Fruit fly (Drosophila melanogaster) whole organism, embryonic: ENCODE results near the gene Indy.

Source experiments
- Bdp1 ChIP-seq: fragments of 200-800 bp; sonication (Bioruptor generic); optimal IDR thresholded peaks from 3 replicates; lab custom pipeline; 2016; ENCODE audit warnings: missing biosample characterization, missing genetic modification characterization
- BtbVII ChIP-seq: fragments of 200-800 bp; sonication (Bioruptor generic); optimal IDR thresholded peaks from 3 replicates; lab custom pipeline; 2017; ENCODE audit warnings: missing biosample characterization, mild to moderate bottlenecking, missing genetic modification characterization
- CG10209 ChIP-seq: fragments of 200-800 bp; sonication (Bioruptor generic); optimal IDR thresholded peaks from 3 replicates; lab custom pipeline; 2017; ENCODE audit warnings: missing biosample characterization, mild to moderate bottlenecking, missing genetic modification characterization, missing genetic modification reagents
- CG1024 ChIP-seq: fragments of 200-800 bp; sonication (Bioruptor generic); IDR thresholded peaks from 2 replicates; pipeline ENCODE4 v1.3.6; 2022; ENCODE audit warnings: missing biosample characterization, missing genetic modification characterization
- CG10654 ChIP-seq: fragments of 200-800 bp; sonication (Bioruptor generic); optimal IDR thresholded peaks from 2 replicates; lab custom pipeline; 2016; ENCODE audit warnings: missing biosample characterization, missing genetic modification characterization
- CG12071 ChIP-seq: fragments of 200-800 bp; sonication (Bioruptor generic); optimal IDR thresholded peaks from 3 replicates; lab custom pipeline; 2018; ENCODE audit warnings: missing biosample characterization, mild to moderate bottlenecking, missing genetic modification characterization
- CG12155 ChIP-seq: fragments of 200-800 bp; sonication (Bioruptor generic); optimal IDR thresholded peaks from 3 replicates; lab custom pipeline; 2016; ENCODE audit warnings: missing biosample characterization, missing genetic modification characterization
- CG12219 ChIP-seq: fragments of 200-800 bp; sonication (Bioruptor generic); optimal IDR thresholded peaks from 3 replicates; lab custom pipeline; 2018; ENCODE audit warnings: missing biosample characterization, mild to moderate bottlenecking, missing genetic modification characterization
- CG12769 ChIP-seq: fragments of 200-800 bp; sonication (Bioruptor generic); optimal IDR thresholded peaks from 2 replicates; lab custom pipeline; 2019; ENCODE audit warnings: missing biosample characterization, mild to moderate bottlenecking, missing genetic modification characterization, moderate library complexity
- CG13287 ChIP-seq: fragments of 200-800 bp; sonication (Bioruptor generic); IDR thresholded peaks from 2 replicates; pipeline ENCODE4 v1.3.6; 2022; ENCODE audit warnings: missing biosample characterization, missing genetic modification characterization; ENCODE audit not compliant: partially characterized antibody
- CG13296 ChIP-seq: fragments of 200-800 bp; sonication (Bioruptor generic); optimal IDR thresholded peaks from 3 replicates; lab custom pipeline; 2018; ENCODE audit warnings: missing biosample characterization, mild to moderate bottlenecking, missing genetic modification characterization
- CG14441 ChIP-seq: fragments of 200-800 bp; sonication (Bioruptor generic); IDR thresholded peaks from 2 replicates; pipeline ENCODE4 v1.3.6; 2022; ENCODE audit warnings: missing biosample characterization, missing genetic modification characterization
- CG17385 ChIP-seq: fragments of 200-800 bp; sonication (Bioruptor generic); optimal IDR thresholded peaks from 3 replicates; lab custom pipeline; 2018; ENCODE audit warnings: missing biosample characterization, mild to moderate bottlenecking, missing genetic modification characterization
- CG17829 ChIP-seq: fragments of 200-800 bp; optimal IDR thresholded peaks from 2 replicates; lab custom pipeline; 2019; ENCODE audit warnings: missing biosample characterization, mild to moderate bottlenecking, missing genetic modification characterization, moderate library complexity
- CG2129 ChIP-seq: fragments of 200-800 bp; sonication (Bioruptor generic); IDR thresholded peaks from 2 replicates; pipeline ENCODE4 v1.3.6; 2022; ENCODE audit warnings: missing biosample characterization, missing genetic modification characterization; ENCODE audit not compliant: partially characterized antibody
- CG2875 ChIP-seq: fragments of 200-800 bp; sonication (Bioruptor generic); optimal IDR thresholded peaks from 2 replicates; lab custom pipeline; 2017; ENCODE audit warnings: missing biosample characterization, mild to moderate bottlenecking, missing genetic modification characterization, missing genetic modification reagents
- CG3407 ChIP-seq: fragments of 200-800 bp; sonication (Bioruptor generic); optimal IDR thresholded peaks from 2 replicates; lab custom pipeline; 2018; ENCODE audit warnings: missing biosample characterization, mild to moderate bottlenecking, missing genetic modification characterization
- CG34376 ChIP-seq: fragments of 200-800 bp; sonication (Bioruptor generic); optimal IDR thresholded peaks from 2 replicates; lab custom pipeline; 2018; ENCODE audit warnings: missing biosample characterization, mild to moderate bottlenecking, missing genetic modification characterization
- CG4404 ChIP-seq: fragments of 200-800 bp; sonication (Bioruptor generic); IDR thresholded peaks from 2 replicates; pipeline ENCODE4 v1.3.6; 2022; ENCODE audit warnings: missing biosample characterization, missing genetic modification characterization
- CG4424 ChIP-seq: fragments of 200-800 bp; sonication (Bioruptor generic); optimal IDR thresholded peaks from 3 replicates; lab custom pipeline; 2016; ENCODE audit warnings: missing biosample characterization, missing genetic modification characterization
- CG4617 ChIP-seq: fragments of 200-800 bp; sonication (Bioruptor generic); optimal IDR thresholded peaks from 3 replicates; lab custom pipeline; 2016; ENCODE audit warnings: missing biosample characterization, missing genetic modification characterization, borderline replicate concordance
- CG6854 ChIP-seq: fragments of 200-800 bp; sonication (Bioruptor generic); optimal IDR thresholded peaks from 3 replicates; lab custom pipeline; 2017; ENCODE audit warnings: missing biosample characterization, mild to moderate bottlenecking, missing genetic modification characterization
- CG8089 ChIP-seq: fragments of 200-800 bp; sonication (Bioruptor generic); optimal IDR thresholded peaks from 3 replicates; lab custom pipeline; 2016; ENCODE audit warnings: missing biosample characterization, missing genetic modification characterization
- CG8281 ChIP-seq: fragments of 200-800 bp; sonication (Bioruptor generic); optimal IDR thresholded peaks from 2 replicates; lab custom pipeline; 2018; ENCODE audit warnings: missing biosample characterization, mild to moderate bottlenecking, missing genetic modification characterization, moderate library complexity
- CG9215 ChIP-seq: fragments of 200-800 bp; sonication (Bioruptor generic); IDR thresholded peaks from 2 replicates; pipeline ENCODE4 v1.3.6; 2022; ENCODE audit warnings: missing biosample characterization, missing genetic modification characterization
- Chrac-16 ChIP-seq: fragments of 200-800 bp; sonication (Bioruptor generic); optimal IDR thresholded peaks from 3 replicates; lab custom pipeline; 2016; ENCODE audit warnings: missing biosample characterization, missing genetic modification characterization
- CkIIα-i1 ChIP-seq: fragments of 200-800 bp; sonication (Bioruptor generic); IDR thresholded peaks from 2 replicates; pipeline ENCODE4 v1.3.6; 2022; ENCODE audit warnings: missing biosample characterization, missing genetic modification characterization
- Elba2 ChIP-seq: fragments of 200-800 bp; sonication (Bioruptor generic); optimal IDR thresholded peaks from 3 replicates; lab custom pipeline; 2016; ENCODE audit warnings: missing biosample characterization, missing genetic modification characterization
- Hmx ChIP-seq: fragments of 200-800 bp; sonication (Bioruptor generic); optimal IDR thresholded peaks from 2 replicates; lab custom pipeline; 2016; ENCODE audit warnings: missing biosample characterization, missing genetic modification characterization
- Hr3 ChIP-seq: fragments of 200-800 bp; sonication (Bioruptor generic); optimal IDR thresholded peaks from 3 replicates; lab custom pipeline; 2016; ENCODE audit warnings: missing biosample characterization, missing genetic modification characterization
- Lpt ChIP-seq: fragments of >200 bp; optimal IDR thresholded peaks from 2 replicates; lab custom pipeline; 2018; ENCODE audit warnings: missing biosample characterization, missing genetic modification characterization
- MTF-1 ChIP-seq: fragments of 200-800 bp; sonication (Bioruptor generic); optimal IDR thresholded peaks from 2 replicates; lab custom pipeline; 2018; ENCODE audit warnings: missing biosample characterization, mild to moderate bottlenecking, missing genetic modification characterization, borderline replicate concordance
- Med ChIP-seq: fragments of 200-800 bp; sonication (Bioruptor generic); peaks from one replicate; lab custom pipeline; 2016; ENCODE audit warnings: missing biosample characterization, missing genetic modification characterization, mild to moderate bottlenecking, inconsistent platforms, moderate library complexity
- NC2β ChIP-seq: fragments of 200-800 bp; sonication (Bioruptor generic); optimal IDR thresholded peaks from 2 replicates; lab custom pipeline; 2016; ENCODE audit warnings: missing biosample characterization, missing genetic modification characterization
- Ptx1 ChIP-seq: fragments of 200-800 bp; sonication (Bioruptor generic); IDR thresholded peaks from 2 replicates; pipeline ENCODE4 v1.3.6; 2022; ENCODE audit warnings: missing biosample characterization, missing genetic modification characterization
- Scr ChIP-seq: fragments of 200-800 bp; sonication (Bioruptor generic); IDR thresholded peaks from 2 replicates; pipeline ENCODE4 v1.3.6; 2022; ENCODE audit warnings: missing biosample characterization, missing genetic modification characterization; ENCODE audit not compliant: partially characterized antibody
- Stat92E ChIP-seq, 3 experiments: fragments of >200 bp in 2 of 3; fragments of 200-800 bp in 1 of 3; sonication (Bioruptor generic) in 1 of 3; optimal IDR thresholded peaks; 2 replicates each; lab custom pipeline; 2017 to 2019; ENCODE audit warnings: missing biosample characterization in 3 of 3, missing genetic modification characterization in 3 of 3, mild to moderate bottlenecking in 1 of 3, moderate library complexity in 1 of 3
- abd-A ChIP-seq: fragments of 200-800 bp; sonication (Bioruptor generic); optimal IDR thresholded peaks from 3 replicates; lab custom pipeline; 2019; ENCODE audit warnings: missing biosample characterization, mild to moderate bottlenecking, missing genetic modification characterization, moderate library complexity
- amos ChIP-seq: fragments of 200-800 bp; sonication (Bioruptor generic); IDR thresholded peaks from 2 replicates; pipeline ENCODE4 v1.3.6; 2022; ENCODE audit warnings: missing biosample characterization, missing genetic modification characterization; ENCODE audit not compliant: partially characterized antibody
- caup ChIP-seq: fragments of 200-800 bp; sonication (Bioruptor generic); optimal IDR thresholded peaks from 3 replicates; lab custom pipeline; 2017; ENCODE audit warnings: missing biosample characterization, mild to moderate bottlenecking, missing genetic modification characterization, moderate library complexity; ENCODE audit not compliant: severe bottlenecking
- dmrt99B ChIP-seq: fragments of 200-800 bp; sonication (Bioruptor generic); optimal IDR thresholded peaks from 2 replicates; lab custom pipeline; 2018; ENCODE audit warnings: missing biosample characterization, mild to moderate bottlenecking, missing genetic modification characterization, moderate library complexity
- her ChIP-seq: fragments of 200-800 bp; sonication (Bioruptor generic); optimal IDR thresholded peaks from 2 replicates; lab custom pipeline; 2016; ENCODE audit warnings: missing biosample characterization, missing genetic modification characterization
- jing ChIP-seq: fragments of 200-800 bp; sonication (Bioruptor generic); optimal IDR thresholded peaks from 2 replicates; lab custom pipeline; 2018; ENCODE audit warnings: missing biosample characterization, mild to moderate bottlenecking, missing genetic modification characterization
- klu ChIP-seq: fragments of 200-800 bp; sonication (Bioruptor generic); IDR thresholded peaks from 2 replicates; pipeline ENCODE4 v1.3.6; 2022; ENCODE audit warnings: missing biosample characterization, missing genetic modification characterization
- lov ChIP-seq, 2 experiments: fragments of 200-800 bp in 1 of 2; fragments of >200 bp in 1 of 2; sonication (Bioruptor generic) in 1 of 2; IDR thresholded peaks in 1 of 2; optimal IDR thresholded peaks in 1 of 2; 2 replicates in 1 of 2; 3 replicates in 1 of 2; pipeline versions ENCODE4 v1.3.6 to Lab custom; 2017 to 2022; ENCODE audit warnings: missing biosample characterization in 1 of 2, missing genetic modification characterization in 1 of 2
- nerfin-2 ChIP-seq: fragments of 200-800 bp; sonication (Bioruptor generic); IDR thresholded peaks from 2 replicates; pipeline ENCODE4 v1.3.6; 2022; ENCODE audit warnings: missing biosample characterization, missing genetic modification characterization; ENCODE audit not compliant: partially characterized antibody
- org-1 ChIP-seq: fragments of 200-800 bp; sonication (Bioruptor generic); optimal IDR thresholded peaks from 2 replicates; lab custom pipeline; 2017; ENCODE audit warnings: missing biosample characterization, missing genetic modification characterization
- ro ChIP-seq: fragments of 200-800 bp; sonication (Bioruptor generic); IDR thresholded peaks from 2 replicates; pipeline ENCODE4 v1.3.6; 2022; ENCODE audit warnings: missing biosample characterization, missing genetic modification characterization
- tin ChIP-seq: fragments of 200-800 bp; sonication (Bioruptor generic); optimal IDR thresholded peaks from 3 replicates; lab custom pipeline; 2016; ENCODE audit warnings: missing biosample characterization, missing genetic modification characterization
- tx ChIP-seq: fragments of 200-800 bp; sonication (Bioruptor generic); optimal IDR thresholded peaks from 2 replicates; lab custom pipeline; 2016; ENCODE audit warnings: missing biosample characterization, missing genetic modification characterization

Gene Indy

dm6 chr3L:18870027-18870426, 24.0 kb upstream of the Indy start, which contains the start of gene Blos3 (continued):
- no peak for TF ChIP-seq Lpt (GFP tag; lab: Kevin White, UChicago)
- no peak for TF ChIP-seq CG1024 (GFP tag; lab: Robert Waterston, UW)
- TF ChIP-seq NC2β (GFP tag; lab: Kevin White, UChicago) = peak; percentile 68
- TF ChIP-seq CG8281 = no peak
- peak; percentile 50 for TF ChIP-seq tin (GFP tag; lab: Kevin White, UChicago)
- TF ChIP-seq CG34376 (GFP tag; lab: Kevin White, UChicago) = peak; percentile 0
- peak; percentile 27 for TF ChIP-seq CG13296 (GFP tag; lab: Kevin White, UChicago)
- TF ChIP-seq CG6854 (GFP tag; lab: Kevin White, UChicago) = no peak
- TF ChIP-seq dmrt99B = no peak
- TF ChIP-seq Hmx (GFP tag; lab: Kevin White, UChicago) = peak; percentile 41
- peak; percentile 93 for TF ChIP-seq Med
- TF ChIP-seq CG10209 (GFP tag; lab: Kevin White, UChicago) = no peak
- TF ChIP-seq klu (GFP tag; lab: Robert Waterston, UW) = no peak
- TF ChIP-seq CG14441 (GFP tag; lab: Robert Waterston, UW) = no peak
- peak; percentile 46 for TF ChIP-seq CG4617 (GFP tag; lab: Kevin White, UChicago)
- TF ChIP-seq CG12155 (GFP tag; lab: Kevin White, UChicago) = peak; percentile 24
- peak; percentile 30 for TF ChIP-seq CG8089
- TF ChIP-seq CG4404 = no peak
- no peak for TF ChIP-seq BtbVII (GFP tag; lab: Kevin White, UChicago)
- peak; percentile 45 for TF ChIP-seq CG17829 (tag; lab: Kevin White, UChicago)
- no peak for TF ChIP-seq nerfin-2 (GFP tag; lab: Robert Waterston, UW)
- TF ChIP-seq Elba2 (GFP tag; lab: Kevin White, UChicago) = no peak
- TF ChIP-seq Chrac-16 (GFP tag; lab: Kevin White, UChicago) = peak; percentile 49
- TF ChIP-seq CG4424 = peak; percentile 29
- no peak for TF ChIP-seq CG12769 (tag; lab: Kevin White, UChicago)
- peak; percentile 20 for TF ChIP-seq CG10654 (GFP tag; lab: Kevin White, UChicago)
- peak; percentile 11 for TF ChIP-seq MTF-1 (GFP tag; lab: Kevin White, UChicago)
- TF ChIP-seq CG2875 (GFP tag; lab: Kevin White, UChicago) = no peak
- TF ChIP-seq ro = no peak
- peak; percentile 18; the same call in 1 of the 2 replicates for TF ChIP-seq Ptx1 (GFP tag; lab: Robert Waterston, UW)
- no peak for TF ChIP-seq abd-A (tag; lab: Kevin White, UChicago)
- TF ChIP-seq CG3407 = no peak
- TF ChIP-seq Bdp1 (GFP tag; lab: Kevin White, UChicago) = no peak
- TF ChIP-seq CG2129 (GFP tag; lab: Robert Waterston, UW) = no peak
- TF ChIP-seq her (GFP tag; lab: Kevin White, UChicago) = peak; percentile 39
- TF ChIP-seq CkIIα-i1 = no peak
- TF ChIP-seq Stat92E (GFP tag; optimal IDR thresholded peaks at IDR 0.05; lab: Kevin White, UChicago) = no peak
- TF ChIP-seq lov (optimal IDR thresholded peaks at IDR 0.05; lab: Kevin White, UChicago) = no peak
- TF ChIP-seq lov (GFP tag; IDR thresholded peaks at IDR 0.05; lab: Robert Waterston, UW) = no peak
- no peak for TF ChIP-seq Hr3 (GFP tag; lab: Kevin White, UChicago)
- TF ChIP-seq tx = peak; percentile 16
- TF ChIP-seq CG13287 (GFP tag; lab: Robert Waterston, UW) = peak; percentile 33; the same call in 1 of the 2 replicates
- TF ChIP-seq org-1 = no peak
- TF ChIP-seq caup (GFP tag; lab: Kevin White, UChicago) = peak; percentile 23
- TF ChIP-seq Scr (GFP tag; lab: Robert Waterston, UW) = no peak
- no peak; the same call in 1 of the 2 replicates for TF ChIP-seq CG9215
- no peak for TF ChIP-seq CG12071 (GFP tag; lab: Kevin White, UChicago)
- no peak for TF ChIP-seq jing (GFP tag; lab: Kevin White, UChicago)
- TF ChIP-seq CG17385 = peak; percentile 3
- TF ChIP-seq CG12219 = peak; percentile 9
- no peak for TF ChIP-seq amos
